Worm (Caenorhabditis elegans) whole organism, mixed stage, embryonic: ENCODE measurements around the gene atrn-1.

ENCODE experiments used
- bed-3 ChIP-seq: fragments of 200-800 bp; sonication (Bioruptor generic); optimal IDR thresholded peaks from 3 replicates; lab custom pipeline; 2018; ENCODE audit warnings: mild to moderate bottlenecking, missing genetic modification characterization, moderate library complexity, missing compliant biosample characterization
- blmp-1 ChIP-seq: fragments of 150-350 bp; optimal IDR thresholded peaks from 2 replicates; lab custom pipeline; 2014; ENCODE audit warnings: missing biosample characterization, missing genetic modification characterization
- ceh-39 ChIP-seq: fragments of 150-350 bp; optimal IDR thresholded peaks from 2 replicates; lab custom pipeline; 2014; ENCODE audit warnings: missing biosample characterization, missing genetic modification characterization
- elt-1 ChIP-seq: sonication (generic microtip); optimal IDR thresholded peaks from 2 replicates; lab custom pipeline; 2017; ENCODE audit warnings: missing genetic modification characterization, mild to moderate bottlenecking, missing compliant biosample characterization, antibody characterized with exemption, moderate library complexity, borderline replicate concordance; ENCODE audit not compliant: insufficient read depth
- lin-13 ChIP-seq: fragments of 150-350 bp; optimal IDR thresholded peaks from 2 replicates; lab custom pipeline; 2014; ENCODE audit warnings: missing biosample characterization, missing genetic modification characterization
- mls-2 ChIP-seq: sonication (generic microtip); optimal IDR thresholded peaks from 2 replicates; lab custom pipeline; 2016; ENCODE audit warnings: mild to moderate bottlenecking, missing genetic modification characterization, moderate library complexity, missing compliant biosample characterization
- nhr-12 ChIP-seq: fragments of 150-350 bp; optimal IDR thresholded peaks from 2 replicates; lab custom pipeline; 2014; ENCODE audit warnings: missing biosample characterization, missing genetic modification characterization
- nhr-2 ChIP-seq: fragments of 150-350 bp; optimal IDR thresholded peaks from 2 replicates; lab custom pipeline; 2014; ENCODE audit warnings: missing biosample characterization, missing genetic modification characterization
- nhr-28 ChIP-seq: fragments of 150-350 bp; optimal IDR thresholded peaks from 2 replicates; lab custom pipeline; 2014; ENCODE audit warnings: missing biosample characterization, missing genetic modification characterization
- sem-2 ChIP-seq: fragments of 200-800 bp; sonication (Bioruptor generic); optimal IDR thresholded peaks from 2 replicates; lab custom pipeline; 2018; ENCODE audit warnings: mild to moderate bottlenecking, missing genetic modification characterization, missing compliant biosample characterization
- snpc-4 ChIP-seq: fragments of 150-350 bp; optimal IDR thresholded peaks from 2 replicates; lab custom pipeline; 2014; ENCODE audit warnings: missing biosample characterization, missing genetic modification characterization
- ztf-11 ChIP-seq: fragments of 150-350 bp; optimal IDR thresholded peaks from 2 replicates; lab custom pipeline; 2014; ENCODE audit warnings: missing biosample characterization, missing genetic modification characterization

DNA sequence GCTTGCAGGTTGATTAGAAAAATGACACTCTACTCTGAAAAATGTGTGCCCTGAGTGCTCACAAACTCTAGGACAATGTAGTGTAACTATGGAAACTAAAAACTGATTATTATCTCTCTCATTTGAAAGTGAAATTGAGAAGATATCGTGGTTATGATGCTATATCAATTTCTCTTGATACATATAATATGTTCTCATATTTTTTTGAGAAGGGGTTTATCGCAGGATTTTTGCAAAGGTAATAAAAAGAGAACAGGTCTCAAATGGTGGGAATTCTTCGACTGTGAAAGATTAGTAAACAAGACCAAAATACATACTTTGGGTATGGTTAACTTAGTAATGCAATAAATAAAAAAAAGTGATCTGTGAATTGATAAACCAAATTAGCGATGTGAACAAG lies 26.2 kb downstream of the atrn-1 start:
- TF ChIP-seq ceh-39 (tag; lab: Kevin White, UChicago): no peak
- TF ChIP-seq nhr-28 (tag; lab: Kevin White, UChicago): no peak
- no peak for TF ChIP-seq nhr-2 (tag; lab: Kevin White, UChicago)
- no peak for TF ChIP-seq bed-3 (GFP tag; lab: Kevin White, UChicago)
- TF ChIP-seq blmp-1: no peak
- no peak for TF ChIP-seq mls-2 (tag; lab: Kevin White, UChicago)
- no peak for TF ChIP-seq sem-2
- TF ChIP-seq ztf-11 (tag; lab: Kevin White, UChicago): no peak
- no peak for TF ChIP-seq elt-1 (tag; lab: Kevin White, UChicago)
- no peak for TF ChIP-seq lin-13 (tag; lab: Kevin White, UChicago)
- no peak for TF ChIP-seq snpc-4 (tag; lab: Kevin White, UChicago)
- no peak for TF ChIP-seq nhr-12
